Worm (Caenorhabditis elegans) whole organism, L3 larva: Measurements from ENCODE around the gene bud-13.

Experiments
- ama-1 ChIP-seq: fragments of 150-350 bp; optimal IDR thresholded peaks from 2 replicates; lab custom pipeline; 2018
- daf-12 ChIP-seq: fragments of 150-350 bp; optimal IDR thresholded peaks from 2 replicates; lab custom pipeline; 2014; ENCODE audit warnings: missing biosample characterization, missing genetic modification reagents, missing genetic modification characterization
- egl-27 ChIP-seq: sonication (generic microtip); optimal IDR thresholded peaks from 4 replicates; lab custom pipeline; 2017; ENCODE audit warnings: missing biosample characterization, missing genetic modification reagents, missing genetic modification characterization
- egl-5 ChIP-seq: fragments of 150-350 bp; optimal IDR thresholded peaks from 2 replicates; lab custom pipeline; 2017; ENCODE audit warnings: missing biosample characterization, missing genetic modification reagents, missing genetic modification characterization, inconsistent platforms
- elt-2 ChIP-seq: sonication (generic microtip); optimal IDR thresholded peaks from 2 replicates; lab custom pipeline; 2016; ENCODE audit warnings: missing genetic modification reagents, mild to moderate bottlenecking, missing genetic modification characterization, missing compliant biosample characterization
- fkh-10 ChIP-seq: sonication (generic microtip); optimal IDR thresholded peaks from 2 replicates; lab custom pipeline; 2017; ENCODE audit warnings: missing biosample characterization, missing genetic modification reagents, missing genetic modification characterization
- fkh-2 ChIP-seq: fragments of 150-350 bp; optimal IDR thresholded peaks from 2 replicates; lab custom pipeline; 2014; ENCODE audit warnings: missing biosample characterization, missing genetic modification reagents, missing genetic modification characterization
- hmg-11 ChIP-seq: sonication (generic microtip); optimal IDR thresholded peaks from 2 replicates; lab custom pipeline; 2016; ENCODE audit warnings: missing genetic modification characterization, missing compliant biosample characterization
- lsy-12 ChIP-seq: sonication (generic microtip); optimal IDR thresholded peaks from 2 replicates; lab custom pipeline; 2016; ENCODE audit warnings: mild to moderate bottlenecking, missing genetic modification characterization, missing compliant biosample characterization
- mdl-1 ChIP-seq: fragments of 150-350 bp; optimal IDR thresholded peaks from 2 replicates; lab custom pipeline; 2014; ENCODE audit warnings: missing biosample characterization, missing genetic modification characterization
- mml-1 ChIP-seq: fragments of 150-350 bp; sonication (generic microtip); optimal IDR thresholded peaks from 3 replicates; lab custom pipeline; 2014; ENCODE audit warnings: missing biosample characterization, missing genetic modification characterization
- nfya-1 ChIP-seq: sonication (generic microtip); optimal IDR thresholded peaks from 2 replicates; lab custom pipeline; 2017; ENCODE audit warnings: missing genetic modification characterization, mild to moderate bottlenecking, missing compliant biosample characterization, antibody characterized with exemption, moderate library complexity; ENCODE audit not compliant: insufficient read depth
- nhr-11 ChIP-seq: fragments of 150-350 bp; optimal IDR thresholded peaks from 2 replicates; lab custom pipeline; 2014; ENCODE audit warnings: missing biosample characterization, missing genetic modification characterization
- nhr-12 ChIP-seq: fragments of 150-350 bp; optimal IDR thresholded peaks from 2 replicates; lab custom pipeline; 2014; ENCODE audit warnings: missing biosample characterization, missing genetic modification characterization
- nhr-23 ChIP-seq: fragments of 150-350 bp; optimal IDR thresholded peaks from 2 replicates; lab custom pipeline; 2014; ENCODE audit warnings: missing biosample characterization, missing genetic modification reagents, missing genetic modification characterization
- nhr-25 ChIP-seq: sonication (generic microtip); optimal IDR thresholded peaks from 2 replicates; lab custom pipeline; 2017; ENCODE audit warnings: missing biosample characterization, missing genetic modification characterization
- nhr-43 ChIP-seq: sonication (generic microtip); optimal IDR thresholded peaks from 2 replicates; lab custom pipeline; 2016; ENCODE audit warnings: mild to moderate bottlenecking, missing genetic modification characterization, missing compliant biosample characterization; ENCODE audit not compliant: poor library complexity, severe bottlenecking
- tbx-2 ChIP-seq: sonication (generic microtip); optimal IDR thresholded peaks from 2 replicates; lab custom pipeline; 2016; ENCODE audit warnings: mild to moderate bottlenecking, missing genetic modification characterization, missing compliant biosample characterization
- ztf-11 ChIP-seq: fragments of 150-350 bp; optimal IDR thresholded peaks from 2 replicates; lab custom pipeline; 2014; ENCODE audit warnings: missing biosample characterization, missing genetic modification characterization
- ztf-4 ChIP-seq: fragments of 150-350 bp; optimal IDR thresholded peaks from 2 replicates; lab custom pipeline; 2014; ENCODE audit warnings: missing biosample characterization, missing genetic modification characterization

The bud-13 gene

DNA sequence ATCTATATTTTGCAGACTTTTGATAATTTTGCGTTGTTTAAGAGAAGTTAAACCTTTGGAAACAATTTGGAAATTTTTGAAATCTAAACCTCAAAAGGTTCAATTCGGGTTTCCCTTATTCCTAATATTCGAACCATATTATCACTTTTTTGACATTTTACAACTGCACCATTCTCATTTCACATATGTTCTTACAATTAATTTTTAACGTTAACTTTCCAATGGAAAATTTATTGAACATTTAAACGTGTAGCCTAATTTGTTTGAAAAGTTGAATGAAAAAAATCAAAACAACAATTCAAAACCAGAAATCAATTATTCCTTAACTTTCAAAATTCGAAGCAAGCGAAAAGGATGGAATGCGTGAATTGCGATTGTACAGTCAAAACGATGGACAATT lies 43.6 kb downstream of the bud-13 start, which contains the start of gene ZK637.12:
Gene ZK637.12, plus strand, starts transcription at position 301 of the 400 bp plus-strand sequence.
- no peak for TF ChIP-seq nhr-43 (tag; lab: Kevin White, UChicago)
- TF ChIP-seq fkh-2 (tag; lab: Kevin White, UChicago), result no peak
- TF ChIP-seq tbx-2 (tag; lab: Kevin White, UChicago), result no peak
- TF ChIP-seq egl-5 (tag; lab: Kevin White, UChicago), result no peak
- no peak for TF ChIP-seq nhr-25 (tag; lab: Kevin White, UChicago)
- TF ChIP-seq ztf-11 (tag; lab: Kevin White, UChicago), result no peak
- TF ChIP-seq daf-12 (tag; lab: Kevin White, UChicago), result no peak
- no peak for TF ChIP-seq fkh-10
- TF ChIP-seq lsy-12, result no peak
- no peak for TF ChIP-seq mml-1 (tag; lab: Kevin White, UChicago)
- no peak for TF ChIP-seq hmg-11

DNA sequence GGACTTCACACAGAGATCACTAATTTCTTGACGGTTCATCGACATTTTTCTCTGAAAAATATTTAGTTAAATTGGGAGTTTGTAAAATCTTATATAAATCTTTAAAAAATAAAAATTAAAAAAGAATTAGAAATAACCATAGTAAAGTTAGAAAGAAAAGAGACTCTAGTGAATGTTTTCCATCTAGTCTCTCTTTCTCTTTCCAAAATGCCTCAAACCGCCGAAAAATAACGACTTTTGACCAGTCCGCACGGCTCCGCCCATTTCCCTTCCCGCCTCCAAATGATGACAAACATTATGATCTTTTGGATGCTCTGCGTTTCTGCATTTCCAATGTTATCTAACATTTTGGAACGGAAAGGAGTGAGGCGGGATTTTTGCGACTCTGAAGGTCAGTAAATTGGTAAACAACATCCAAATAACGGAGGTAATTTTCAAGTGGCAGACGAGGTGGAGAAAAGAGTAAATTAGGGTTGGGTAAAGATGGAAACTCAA lies 44.2 kb downstream of the bud-13 start, which contains the start of gene glb-1:
Gene glb-1, minus strand, starts transcription at position 51 of the 495 bp plus-strand sequence.
- no peak for TF ChIP-seq ztf-11 (tag; lab: Kevin White, UChicago)
- peak; percentile 15 for TF ChIP-seq nhr-23 (tag; lab: Kevin White, UChicago)
- TF ChIP-seq, all 47 proteins: peak for 1

- TF ChIP-seq nhr-11 (tag; lab: Kevin White, UChicago), result no peak
- TF ChIP-seq ama-1 (lab: Kevin White, UChicago), result peak; percentile 87
Measured at ce11 chrIII:8922061-8922460, 45.5 kb downstream of the bud-13 start.

ce11 chrIII:8919784-8920183 lies 47.7 kb downstream of the bud-13 start, which contains the start of gene ZK637.15:
Gene ZK637.15, plus strand, starts transcription at chrIII:8920084.
- TF ChIP-seq nhr-12 (no peak), egl-27 (tag; lab: Kevin White, UChicago) (no peak), hmg-11 (no peak)

DNA sequence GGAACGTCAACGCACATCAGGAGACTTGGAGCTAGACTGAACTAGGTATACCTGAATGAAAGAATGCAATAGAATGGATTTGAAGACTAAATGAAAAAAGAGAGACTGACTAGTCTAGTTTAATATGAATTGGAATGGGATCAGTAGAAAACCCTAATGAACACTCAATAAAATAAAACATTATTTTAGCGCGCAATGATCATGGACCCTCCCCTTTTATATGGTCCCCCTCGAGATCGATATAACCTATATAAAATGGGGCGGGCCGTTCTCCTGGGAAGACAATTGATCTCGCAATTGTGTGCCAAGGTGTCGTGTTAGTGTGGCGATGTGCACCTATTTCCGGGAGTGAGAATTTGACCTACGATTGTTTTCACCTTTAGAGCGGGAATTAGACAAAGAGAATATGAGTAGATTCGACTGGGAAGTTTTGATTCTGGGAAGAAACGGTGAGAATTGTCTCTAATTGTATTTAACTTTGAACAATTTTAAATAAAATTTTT lies 49.6 kb downstream of the bud-13 start, which contains the start of gene cdc-25.3:
Gene cdc-25.3, minus strand, starts transcription at position 51 of the 503 bp plus-strand sequence.
- TF ChIP-seq ama-1 (lab: Kevin White, UChicago), result no peak
- no peak for TF ChIP-seq egl-5 (tag; lab: Kevin White, UChicago)
- TF ChIP-seq nfya-1 (tag; lab: Kevin White, UChicago), result no peak
- no peak for TF ChIP-seq mdl-1
- TF ChIP-seq ztf-4, result no peak
- no peak for TF ChIP-seq nhr-11 (tag; lab: Kevin White, UChicago)
- no peak for TF ChIP-seq daf-12 (tag; lab: Kevin White, UChicago)
- no peak for TF ChIP-seq elt-2 (tag; lab: Kevin White, UChicago)
- no peak for TF ChIP-seq nhr-25 (tag; lab: Kevin White, UChicago)
